Fruit fly (Drosophila melanogaster) whole organism, adult: ENCODE measurements around the gene Naa40.

Experiments used
- CG12768 ChIP-seq: fragments of 200-800 bp; sonication (Bioruptor generic); optimal IDR thresholded peaks from 2 replicates; lab custom pipeline; 2017; ENCODE audit warnings: missing biosample characterization, missing genetic modification characterization, mild to moderate bottlenecking, moderate library complexity, missing genetic modification reagents
- CG14711 ChIP-seq: fragments of 200-800 bp; sonication (Bioruptor generic); optimal IDR thresholded peaks from 2 replicates; lab custom pipeline; 2018; ENCODE audit warnings: missing biosample characterization, mild to moderate bottlenecking, missing genetic modification characterization, moderate library complexity
- CG5204 ChIP-seq: fragments of 200-800 bp; sonication (Bioruptor generic); optimal IDR thresholded peaks from 2 replicates; lab custom pipeline; 2016; ENCODE audit warnings: missing biosample characterization, missing genetic modification characterization
- CG7101 ChIP-seq: fragments of 200-800 bp; sonication (Bioruptor generic); optimal IDR thresholded peaks from 2 replicates; lab custom pipeline; 2018; ENCODE audit warnings: missing biosample characterization, mild to moderate bottlenecking, missing genetic modification characterization, moderate library complexity
- Clk ChIP-seq: fragments of 200-800 bp; sonication (Bioruptor generic); optimal IDR thresholded peaks from 2 replicates; lab custom pipeline; 2017; ENCODE audit warnings: missing biosample characterization, missing genetic modification characterization
- Hr96 ChIP-seq: fragments of 200-800 bp; sonication (Bioruptor generic); optimal IDR thresholded peaks from 2 replicates; lab custom pipeline; 2016; ENCODE audit warnings: missing biosample characterization, missing genetic modification characterization
- cnc ChIP-seq, 2 experiments: fragments of >200 bp; optimal IDR thresholded peaks; 2 replicates each; lab custom pipeline; 2017
- tj ChIP-seq: fragments of 200-800 bp; sonication (Bioruptor generic); optimal IDR thresholded peaks from 3 replicates; lab custom pipeline; 2017; ENCODE audit warnings: missing biosample characterization, mild to moderate bottlenecking, missing genetic modification characterization, moderate library complexity
- toe ChIP-seq: fragments of 200-800 bp; sonication (Bioruptor generic); optimal IDR thresholded peaks from 2 replicates; lab custom pipeline; 2016; ENCODE audit warnings: missing biosample characterization, missing genetic modification characterization

- TF ChIP-seq CG7101: no peak
- TF ChIP-seq tj (GFP tag; lab: Kevin White, UChicago): no peak
- no peak for TF ChIP-seq CG12768 (GFP tag; lab: Kevin White, UChicago)
- no peak for TF ChIP-seq toe
- no peak for TF ChIP-seq Clk (GFP tag; lab: Kevin White, UChicago)
- no peak for TF ChIP-seq cnc (optimal IDR thresholded peaks at IDR 0.05; lab: Kevin White, UChicago)
- TF ChIP-seq CG14711: no peak
- TF ChIP-seq CG5204: no peak
- no peak for TF ChIP-seq Hr96 (GFP tag; lab: Kevin White, UChicago)
Measured at dm6 chr3R:29689211-29689610, 35.5 kb downstream of the Naa40 start, which contains the start of gene Obp99c.
